Fruit fly (Drosophila melanogaster): Measurements from ENCODE around the gene verm.

DNA sequence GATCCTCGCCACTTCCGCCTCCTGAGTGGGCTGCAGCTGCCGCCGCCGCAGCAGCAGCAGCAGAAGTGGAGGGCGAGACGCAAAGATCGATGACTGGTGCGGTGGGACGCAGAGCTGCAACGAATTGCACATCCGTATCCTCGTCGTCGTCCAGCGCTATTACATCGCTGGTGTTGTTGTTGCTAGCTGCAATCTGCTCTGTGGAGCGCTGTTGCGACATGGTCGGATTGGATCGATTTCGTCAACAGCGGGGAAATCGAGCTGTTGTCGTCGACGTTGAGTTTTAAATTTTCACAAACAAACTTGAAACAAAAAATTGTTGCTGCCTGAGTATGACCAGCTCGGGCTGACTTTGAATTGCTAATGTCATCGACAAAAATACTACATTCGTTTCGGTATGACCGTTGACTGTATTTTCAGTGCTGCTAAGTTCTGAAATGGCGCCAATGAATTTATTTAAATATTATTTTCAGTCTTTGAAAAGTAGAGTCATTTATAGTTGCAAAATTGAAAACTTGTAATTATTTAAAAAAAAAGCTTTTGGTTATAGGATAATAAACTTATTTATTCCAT, 52.5 kb downstream of the verm start, which contains the start of gene Rnf146:
- no peak for TF ChIP-seq psq (optimal IDR thresholded peaks at IDR 0.05)
- no peak for TF ChIP-seq pan (optimal IDR thresholded peaks at IDR 0.05)

All from whole organism.